Fruit fly (Drosophila melanogaster) whole organism, embryonic: ENCODE data around the gene CG5171.

Source experiments
- Antp ChIP-seq: fragments of 200-800 bp; sonication (Bioruptor generic); optimal IDR thresholded peaks from 3 replicates; lab custom pipeline; 2016; ENCODE audit warnings: missing biosample characterization, missing genetic modification characterization
- CG10565 ChIP-seq: fragments of 200-800 bp; sonication (Bioruptor generic); optimal IDR thresholded peaks from 3 replicates; lab custom pipeline; 2016; ENCODE audit warnings: missing biosample characterization, mild to moderate bottlenecking, missing genetic modification characterization
- CG11723 ChIP-seq: fragments of 200-800 bp; sonication (Bioruptor generic); optimal IDR thresholded peaks from 2 replicates; lab custom pipeline; 2017; ENCODE audit warnings: missing biosample characterization, mild to moderate bottlenecking, missing genetic modification characterization
- CG13287 ChIP-seq: fragments of 200-800 bp; sonication (Bioruptor generic); IDR thresholded peaks from 2 replicates; pipeline ENCODE4 v1.3.6; 2022; ENCODE audit warnings: missing biosample characterization, missing genetic modification characterization; ENCODE audit not compliant: partially characterized antibody
- CG14441 ChIP-seq: fragments of 200-800 bp; sonication (Bioruptor generic); IDR thresholded peaks from 2 replicates; pipeline ENCODE4 v1.3.6; 2022; ENCODE audit warnings: missing biosample characterization, missing genetic modification characterization
- CG15269 ChIP-seq: fragments of 200-800 bp; sonication (Bioruptor generic); optimal IDR thresholded peaks from 2 replicates; lab custom pipeline; 2018; ENCODE audit warnings: missing biosample characterization, mild to moderate bottlenecking, missing genetic modification characterization, moderate library complexity
- CG1602 ChIP-seq: fragments of 200-800 bp; sonication (Bioruptor generic); optimal IDR thresholded peaks from 3 replicates; lab custom pipeline; 2016; ENCODE audit warnings: missing biosample characterization, missing genetic modification characterization
- CG17328 ChIP-seq: fragments of 200-800 bp; sonication (Bioruptor generic); IDR thresholded peaks from 2 replicates; pipeline ENCODE4 v1.3.6; 2022; ENCODE audit warnings: missing biosample characterization, missing genetic modification characterization
- CG17912 ChIP-seq: fragments of 200-800 bp; sonication (Bioruptor generic); optimal IDR thresholded peaks from 2 replicates; lab custom pipeline; 2018; ENCODE audit warnings: missing biosample characterization, mild to moderate bottlenecking, missing genetic modification characterization
- CG18619 ChIP-seq: fragments of 200-800 bp; sonication (Bioruptor generic); optimal IDR thresholded peaks from 3 replicates; lab custom pipeline; 2017; ENCODE audit warnings: missing biosample characterization, mild to moderate bottlenecking, missing genetic modification characterization
- CG30403 ChIP-seq: fragments of 200-800 bp; sonication (Bioruptor generic); optimal IDR thresholded peaks from 3 replicates; lab custom pipeline; 2016; ENCODE audit warnings: missing biosample characterization, missing genetic modification characterization
- CG3065 ChIP-seq: fragments of 200-800 bp; sonication (Bioruptor generic); optimal IDR thresholded peaks from 2 replicates; lab custom pipeline; 2016; ENCODE audit warnings: missing biosample characterization, missing genetic modification characterization
- CG42726 ChIP-seq: fragments of 200-800 bp; sonication (Bioruptor generic); IDR thresholded peaks from 2 replicates; pipeline ENCODE4 v1.3.6; 2022; ENCODE audit warnings: missing biosample characterization, missing genetic modification characterization; ENCODE audit not compliant: partially characterized antibody
- CG8281 ChIP-seq: fragments of 200-800 bp; sonication (Bioruptor generic); optimal IDR thresholded peaks from 2 replicates; lab custom pipeline; 2018; ENCODE audit warnings: missing biosample characterization, mild to moderate bottlenecking, missing genetic modification characterization, moderate library complexity
- GATAe ChIP-seq: fragments of 200-800 bp; sonication (Bioruptor generic); conservative IDR thresholded peaks from 2 replicates; pipeline ENCODE4 v1.3.6; 2022; ENCODE audit warnings: missing biosample characterization, missing genetic modification characterization
- HLH54F ChIP-seq: fragments of 200-800 bp; sonication (Bioruptor generic); optimal IDR thresholded peaks from 3 replicates; lab custom pipeline; 2016; ENCODE audit warnings: missing biosample characterization, missing genetic modification characterization
- Lim3 ChIP-seq: fragments of 200-800 bp; sonication (Bioruptor generic); IDR thresholded peaks from 2 replicates; pipeline ENCODE4 v1.3.6; 2022; ENCODE audit warnings: missing biosample characterization, missing genetic modification characterization
- Nf-YC ChIP-seq: fragments of 200-800 bp; optimal IDR thresholded peaks from 3 replicates; lab custom pipeline; 2019; ENCODE audit warnings: missing biosample characterization, mild to moderate bottlenecking, missing genetic modification characterization, moderate library complexity
- Opbp ChIP-seq: fragments of 200-800 bp; sonication (Bioruptor generic); IDR thresholded peaks from 3 replicates; pipeline ENCODE4 v1.3.6; 2022; ENCODE audit warnings: missing biosample characterization, missing genetic modification characterization; ENCODE audit not compliant: partially characterized antibody
- PHDP ChIP-seq: fragments of 200-800 bp; sonication (Bioruptor generic); optimal IDR thresholded peaks from 3 replicates; lab custom pipeline; 2018; ENCODE audit warnings: missing biosample characterization, mild to moderate bottlenecking, missing genetic modification characterization, moderate library complexity
- Stat92E ChIP-seq, 3 experiments: fragments of >200 bp in 2 of 3; fragments of 200-800 bp in 1 of 3; sonication (Bioruptor generic) in 1 of 3; optimal IDR thresholded peaks; 2 replicates each; lab custom pipeline; 2017 to 2019; ENCODE audit warnings: missing biosample characterization in 3 of 3, missing genetic modification characterization in 3 of 3, mild to moderate bottlenecking in 1 of 3, moderate library complexity in 1 of 3
- ab ChIP-seq: fragments of 200-800 bp; sonication (Bioruptor generic); optimal IDR thresholded peaks from 2 replicates; lab custom pipeline; 2016; ENCODE audit warnings: missing biosample characterization, missing genetic modification characterization
- bab2 ChIP-seq: fragments of 200-800 bp; sonication (Bioruptor generic); optimal IDR thresholded peaks from 2 replicates; lab custom pipeline; 2016; ENCODE audit warnings: missing biosample characterization, missing genetic modification characterization
- bcd ChIP-seq: fragments of 200-800 bp; sonication (Bioruptor generic); optimal IDR thresholded peaks from 2 replicates; lab custom pipeline; 2017; ENCODE audit warnings: missing biosample characterization, mild to moderate bottlenecking, missing genetic modification characterization
- caup ChIP-seq: fragments of 200-800 bp; sonication (Bioruptor generic); optimal IDR thresholded peaks from 3 replicates; lab custom pipeline; 2017; ENCODE audit warnings: missing biosample characterization, mild to moderate bottlenecking, missing genetic modification characterization, moderate library complexity; ENCODE audit not compliant: severe bottlenecking
- chinmo ChIP-seq: fragments of 200-800 bp; sonication (Bioruptor generic); IDR thresholded peaks from 4 replicates; pipeline ENCODE4 v1.3.6; 2022; ENCODE audit warnings: missing biosample characterization, missing genetic modification characterization; ENCODE audit not compliant: partially characterized antibody
- chm ChIP-seq: fragments of 200-800 bp; sonication (Bioruptor generic); IDR thresholded peaks from 2 replicates; pipeline ENCODE4 v1.3.6; 2022; ENCODE audit warnings: missing biosample characterization, missing genetic modification characterization
- croc ChIP-seq: fragments of 200-800 bp; sonication (Bioruptor generic); conservative IDR thresholded peaks from 3 replicates; pipeline ENCODE4 v1.3.6; 2022; ENCODE audit warnings: missing biosample characterization, missing genetic modification characterization
- crp ChIP-seq, 2 experiments: fragments of 200-800 bp; sonication (Bioruptor generic); optimal IDR thresholded peaks; 2 replicates in 1 of 2; 3 replicates in 1 of 2; lab custom pipeline; 2017; ENCODE audit warnings: missing biosample characterization in 2 of 2, missing genetic modification characterization in 2 of 2, mild to moderate bottlenecking in 1 of 2, moderate library complexity in 1 of 2
- eyg ChIP-seq: fragments of 200-800 bp; sonication (Bioruptor generic); optimal IDR thresholded peaks from 3 replicates; lab custom pipeline; 2016; ENCODE audit warnings: missing biosample characterization, missing genetic modification characterization
- fu2 ChIP-seq: fragments of 200-800 bp; sonication (Bioruptor generic); optimal IDR thresholded peaks from 2 replicates; lab custom pipeline; 2016; ENCODE audit warnings: missing biosample characterization, missing genetic modification characterization
- gem ChIP-seq: fragments of 200-800 bp; sonication (Bioruptor generic); optimal IDR thresholded peaks from 2 replicates; lab custom pipeline; 2019; ENCODE audit warnings: missing biosample characterization, mild to moderate bottlenecking, missing genetic modification characterization, moderate library complexity
- hb ChIP-seq: fragments of 200-800 bp; sonication (Bioruptor generic); IDR thresholded peaks from 3 replicates; pipeline ENCODE4 v1.3.6; 2022; ENCODE audit warnings: missing biosample characterization, missing genetic modification characterization; ENCODE audit not compliant: partially characterized antibody
- hkb ChIP-seq, 2 experiments: fragments of 200-800 bp in 1 of 2; fragments of >200 bp in 1 of 2; sonication (Bioruptor generic) in 1 of 2; IDR thresholded peaks in 1 of 2; optimal IDR thresholded peaks in 1 of 2; 2 replicates each; pipeline versions ENCODE4 v1.3.6 to Lab custom; 2017 to 2022; ENCODE audit warnings: missing biosample characterization in 1 of 2, missing genetic modification characterization in 1 of 2
- jumu ChIP-seq: fragments of 200-800 bp; sonication (Bioruptor generic); optimal IDR thresholded peaks from 3 replicates; lab custom pipeline; 2016; ENCODE audit warnings: missing biosample characterization, missing genetic modification characterization
- lab ChIP-seq: fragments of 200-800 bp; sonication (Bioruptor generic); optimal IDR thresholded peaks from 3 replicates; lab custom pipeline; 2017; ENCODE audit warnings: missing biosample characterization, missing genetic modification characterization, mild to moderate bottlenecking, moderate library complexity, missing genetic modification reagents
- lbe ChIP-seq: fragments of 200-800 bp; sonication (Bioruptor generic); optimal IDR thresholded peaks from 2 replicates; lab custom pipeline; 2016; ENCODE audit warnings: missing biosample characterization, mild to moderate bottlenecking, missing genetic modification characterization
- mirr ChIP-seq: fragments of 200-800 bp; sonication (Bioruptor generic); optimal IDR thresholded peaks from 3 replicates; lab custom pipeline; 2018; ENCODE audit warnings: missing biosample characterization, mild to moderate bottlenecking, missing genetic modification characterization
- nerfin-2 ChIP-seq: fragments of 200-800 bp; sonication (Bioruptor generic); IDR thresholded peaks from 2 replicates; pipeline ENCODE4 v1.3.6; 2022; ENCODE audit warnings: missing biosample characterization, missing genetic modification characterization; ENCODE audit not compliant: partially characterized antibody
- odd ChIP-seq: fragments of 200-800 bp; sonication (Bioruptor generic); optimal IDR thresholded peaks from 2 replicates; lab custom pipeline; 2017; ENCODE audit warnings: missing biosample characterization, mild to moderate bottlenecking, missing genetic modification characterization
- org-1 ChIP-seq: fragments of 200-800 bp; sonication (Bioruptor generic); optimal IDR thresholded peaks from 2 replicates; lab custom pipeline; 2017; ENCODE audit warnings: missing biosample characterization, missing genetic modification characterization
- pfk ChIP-seq: fragments of 200-800 bp; sonication (Bioruptor generic); optimal IDR thresholded peaks from 2 replicates; lab custom pipeline; 2018; ENCODE audit warnings: missing biosample characterization, mild to moderate bottlenecking, missing genetic modification characterization, moderate library complexity
- pum ChIP-seq: fragments of 200-800 bp; sonication (Bioruptor generic); optimal IDR thresholded peaks from 2 replicates; lab custom pipeline; 2016; ENCODE audit warnings: missing biosample characterization, missing genetic modification characterization
- rib ChIP-seq: fragments of 200-800 bp; sonication (Bioruptor generic); IDR thresholded peaks from 2 replicates; pipeline ENCODE4 v1.3.6; 2022; ENCODE audit warnings: missing biosample characterization, missing genetic modification characterization
- row ChIP-seq: fragments of 200-800 bp; sonication (Bioruptor generic); IDR thresholded peaks from 3 replicates; pipeline ENCODE4 v1.3.6; 2022; ENCODE audit warnings: missing biosample characterization, missing genetic modification characterization
- salm ChIP-seq: fragments of 200-800 bp; sonication (Bioruptor generic); optimal IDR thresholded peaks from 2 replicates; lab custom pipeline; 2018; ENCODE audit warnings: missing biosample characterization, mild to moderate bottlenecking, missing genetic modification characterization
- sens ChIP-seq: fragments of 200-800 bp; sonication (Bioruptor generic); peaks from one replicate; lab custom pipeline; 2016; ENCODE audit warnings: missing biosample characterization, missing genetic modification characterization
- wor ChIP-seq: fragments of 200-800 bp; sonication (Bioruptor generic); IDR thresholded peaks from 2 replicates; pipeline ENCODE4 v1.3.6; 2022; ENCODE audit warnings: missing biosample characterization, missing genetic modification characterization

Gene CG5171

DNA sequence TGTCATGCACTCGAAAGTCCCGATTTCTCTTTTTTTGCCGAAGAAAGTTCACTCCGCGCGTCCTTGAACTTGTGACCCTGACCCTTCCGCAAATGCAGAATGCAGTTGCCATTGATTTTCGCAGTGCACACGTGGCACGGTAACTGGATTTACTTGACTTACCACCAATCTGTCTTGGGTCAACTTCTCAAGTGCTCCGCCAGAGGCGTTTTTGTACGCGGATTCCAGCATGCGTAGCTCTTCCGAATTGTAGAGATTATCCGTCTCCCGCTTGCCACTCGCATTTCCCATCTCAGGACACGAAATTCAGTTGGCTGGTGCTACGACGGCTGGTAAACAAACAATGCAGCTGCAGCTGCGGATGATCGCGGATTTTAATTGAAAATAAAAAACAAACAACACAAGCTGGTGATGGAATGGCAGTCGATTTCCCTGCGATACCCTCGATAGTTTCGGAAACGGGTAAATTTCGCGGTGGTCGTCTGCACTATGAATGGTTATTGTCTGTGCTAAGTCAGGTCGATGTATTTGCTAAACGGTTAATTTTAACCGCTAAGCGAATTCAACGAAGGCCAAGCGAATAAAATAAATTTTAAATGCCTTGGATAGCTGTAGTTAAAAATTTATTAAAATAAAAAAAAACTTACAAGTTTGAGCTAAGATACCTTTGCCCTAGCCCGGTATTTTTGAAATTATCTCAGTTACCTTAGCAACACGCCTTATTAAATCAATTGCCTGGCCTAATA, 13.1 kb upstream of the CG5171 start, which contains the start of the genes CG5149 and gudu (continued):
- TF ChIP-seq pum (GFP tag; lab: Kevin White, UChicago) (no peak), croc (GFP tag; lab: Robert Waterston, UW) (no peak), rib (GFP tag; lab: Robert Waterston, UW) (no peak), lab (GFP tag; lab: Kevin White, UChicago) (peak; percentile 7), chinmo (GFP tag; lab: Robert Waterston, UW) (peak; percentile 94), CG8281 (tag; lab: Kevin White, UChicago) (no peak), CG42726 (GFP tag; lab: Robert Waterston, UW) (peak; percentile 89), Antp (GFP tag; lab: Kevin White, UChicago) (no peak), odd (GFP tag; lab: Kevin White, UChicago) (no peak), CG15269 (tag; lab: Kevin White, UChicago) (no peak), CG30403 (GFP tag; lab: Kevin White, UChicago) (no peak), fu2 (GFP tag; lab: Kevin White, UChicago) (no peak), PHDP (tag; lab: Kevin White, UChicago) (no peak), pfk (no peak), CG14441 (GFP tag; lab: Robert Waterston, UW) (0 out of 2 replicates have a peak, but pooled peaks have one; percentile 23), salm (no peak), CG3065 (GFP tag; lab: Kevin White, UChicago) (no peak), hb (GFP tag; lab: Robert Waterston, UW) (peak; percentile 85), Nf-YC (tag; lab: Kevin White, UChicago) (no peak), CG11723 (no peak), nerfin-2 (GFP tag; lab: Robert Waterston, UW) (peak; percentile 77), CG10565 (no peak), jumu (no peak), hkb (optimal IDR thresholded peaks at IDR 0.05; lab: Kevin White, UChicago) (peak; percentile 28), hkb (GFP tag; IDR thresholded peaks at IDR 0.05; lab: Robert Waterston, UW) (no peak), CG17912 (no peak), CG13287 (peak; percentile 93), eyg (peak; percentile 5), lbe (no peak), chm (GFP tag; lab: Robert Waterston, UW) (no peak), row (GFP tag; lab: Robert Waterston, UW) (peak; percentile 22; the same call in 1 of the 3 replicates), bcd (GFP tag; lab: Kevin White, UChicago) (peak; percentile 40), CG18619 (no peak), CG17328 (GFP tag; lab: Robert Waterston, UW) (no peak), mirr (GFP tag; lab: Kevin White, UChicago) (no peak), bab2 (GFP tag; lab: Kevin White, UChicago) (no peak), HLH54F (GFP tag; lab: Kevin White, UChicago) (no peak), org-1 (GFP tag; lab: Kevin White, UChicago) (no peak), gem (no peak), Lim3 (GFP tag; lab: Robert Waterston, UW) (no peak), caup (GFP tag; lab: Kevin White, UChicago) (peak; percentile 6), Stat92E (GFP tag; optimal IDR thresholded peaks at IDR 0.05; lab: Kevin White, UChicago) (peak in 1 of 3 experiments; percentile 12), wor (no peak), ab (GFP tag; lab: Kevin White, UChicago) (no peak), CG1602 (GFP tag; lab: Kevin White, UChicago) (no peak), Opbp (GFP tag; lab: Robert Waterston, UW) (peak; percentile 95), crp (GFP tag; optimal IDR thresholded peaks at IDR 0.05; lab: Kevin White, UChicago) (no peak), GATAe (GFP tag; lab: Robert Waterston, UW) (no peak), sens (GFP tag; lab: Kevin White, UChicago) (peak; percentile 93)
